Fruit fly (Drosophila melanogaster) whole organism, embryonic: ENCODE results near the gene CG32428.

Experiments used
- Atf6 ChIP-seq: fragments of 200-800 bp; sonication (Bioruptor generic); IDR thresholded peaks from 2 replicates; pipeline ENCODE4 v1.3.6; 2022; ENCODE audit warnings: missing biosample characterization, missing genetic modification characterization
- BEAF-32 ChIP-seq: fragments of 200-800 bp; sonication (Bioruptor generic); optimal IDR thresholded peaks from 3 replicates; lab custom pipeline; 2017; ENCODE audit warnings: missing biosample characterization, missing genetic modification characterization, mild to moderate bottlenecking, moderate library complexity, missing genetic modification reagents
- Bdp1 ChIP-seq: fragments of 200-800 bp; sonication (Bioruptor generic); optimal IDR thresholded peaks from 3 replicates; lab custom pipeline; 2016; ENCODE audit warnings: missing biosample characterization, missing genetic modification characterization
- CG10979 ChIP-seq: fragments of 200-800 bp; sonication (Bioruptor generic); optimal IDR thresholded peaks from 2 replicates; lab custom pipeline; 2018; ENCODE audit warnings: missing biosample characterization, mild to moderate bottlenecking, missing genetic modification characterization, moderate library complexity
- CG11085 ChIP-seq: fragments of 200-800 bp; sonication (Bioruptor generic); IDR thresholded peaks from 2 replicates; pipeline ENCODE4 v1.3.6; 2022; ENCODE audit warnings: missing biosample characterization, missing genetic modification characterization
- CG11695 ChIP-seq: fragments of 200-800 bp; sonication (Bioruptor generic); IDR thresholded peaks from 3 replicates; pipeline ENCODE4 v1.3.6; 2022; ENCODE audit warnings: missing biosample characterization, missing genetic modification characterization
- CG1233 ChIP-seq: fragments of 200-800 bp; sonication (Bioruptor generic); optimal IDR thresholded peaks from 4 replicates; lab custom pipeline; 2018; ENCODE audit warnings: missing biosample characterization, mild to moderate bottlenecking, missing genetic modification characterization
- CG13123 ChIP-seq: fragments of 200-800 bp; sonication (Bioruptor generic); optimal IDR thresholded peaks from 2 replicates; lab custom pipeline; 2016; ENCODE audit warnings: missing biosample characterization, missing genetic modification characterization
- CG13894 ChIP-seq: fragments of 200-800 bp; sonication (Bioruptor generic); optimal IDR thresholded peaks from 3 replicates; lab custom pipeline; 2018; ENCODE audit warnings: missing biosample characterization, mild to moderate bottlenecking, missing genetic modification characterization, moderate library complexity
- CG14441 ChIP-seq: fragments of 200-800 bp; sonication (Bioruptor generic); IDR thresholded peaks from 2 replicates; pipeline ENCODE4 v1.3.6; 2022; ENCODE audit warnings: missing biosample characterization, missing genetic modification characterization
- CG1529 ChIP-seq: fragments of 200-800 bp; sonication (Bioruptor generic); optimal IDR thresholded peaks from 3 replicates; lab custom pipeline; 2018; ENCODE audit warnings: missing biosample characterization, missing genetic modification characterization
- CG1603 ChIP-seq: fragments of 200-800 bp; sonication (Bioruptor generic); optimal IDR thresholded peaks from 2 replicates; lab custom pipeline; 2019; ENCODE audit warnings: missing biosample characterization, mild to moderate bottlenecking, missing genetic modification characterization, moderate library complexity
- CG16863 ChIP-seq: fragments of 200-800 bp; sonication (Bioruptor generic); optimal IDR thresholded peaks from 3 replicates; lab custom pipeline; 2016; ENCODE audit warnings: missing biosample characterization, missing genetic modification characterization
- CG2678 ChIP-seq: fragments of 200-800 bp; sonication (Bioruptor generic); optimal IDR thresholded peaks from 3 replicates; lab custom pipeline; 2019; ENCODE audit warnings: missing biosample characterization, mild to moderate bottlenecking, missing genetic modification characterization, moderate library complexity
- CG2875 ChIP-seq: fragments of 200-800 bp; sonication (Bioruptor generic); optimal IDR thresholded peaks from 2 replicates; lab custom pipeline; 2017; ENCODE audit warnings: missing biosample characterization, mild to moderate bottlenecking, missing genetic modification characterization, missing genetic modification reagents
- CG3995 ChIP-seq: fragments of 200-800 bp; sonication (Bioruptor generic); optimal IDR thresholded peaks from 3 replicates; lab custom pipeline; 2016; ENCODE audit warnings: missing biosample characterization, missing genetic modification characterization
- CG42726 ChIP-seq: fragments of 200-800 bp; sonication (Bioruptor generic); IDR thresholded peaks from 2 replicates; pipeline ENCODE4 v1.3.6; 2022; ENCODE audit warnings: missing biosample characterization, missing genetic modification characterization; ENCODE audit not compliant: partially characterized antibody
- CG5180 ChIP-seq: fragments of 200-800 bp; sonication (Bioruptor generic); optimal IDR thresholded peaks from 3 replicates; lab custom pipeline; 2017; ENCODE audit warnings: missing biosample characterization, missing genetic modification characterization, mild to moderate bottlenecking, moderate library complexity, missing genetic modification reagents
- CG5245 ChIP-seq: fragments of 200-800 bp; sonication (Bioruptor generic); optimal IDR thresholded peaks from 3 replicates; lab custom pipeline; 2016; ENCODE audit warnings: missing biosample characterization, missing genetic modification characterization
- CG6689 ChIP-seq: fragments of 200-800 bp; sonication (Bioruptor generic); IDR thresholded peaks from 2 replicates; pipeline ENCODE4 v1.3.6; 2022; ENCODE audit warnings: missing biosample characterization, missing genetic modification characterization
- CG9609 ChIP-seq: fragments of 200-800 bp; sonication (Bioruptor generic); optimal IDR thresholded peaks from 3 replicates; lab custom pipeline; 2016; ENCODE audit warnings: missing biosample characterization, missing genetic modification characterization
- CG9817 ChIP-seq: fragments of 200-800 bp; sonication (Bioruptor generic); optimal IDR thresholded peaks from 2 replicates; lab custom pipeline; 2018; ENCODE audit warnings: missing biosample characterization, mild to moderate bottlenecking, missing genetic modification characterization, moderate library complexity
- Doc3 ChIP-seq: fragments of 200-800 bp; sonication (Bioruptor generic); IDR thresholded peaks from 3 replicates; pipeline ENCODE4 v1.3.6; 2022; ENCODE audit warnings: missing biosample characterization, missing genetic modification characterization; ENCODE audit not compliant: partially characterized antibody
- Fer2 ChIP-seq: fragments of 200-800 bp; sonication (Bioruptor generic); optimal IDR thresholded peaks from 2 replicates; lab custom pipeline; 2018; ENCODE audit warnings: missing biosample characterization, mild to moderate bottlenecking, missing genetic modification characterization, moderate library complexity
- Gsc ChIP-seq: fragments of 200-800 bp; sonication (Bioruptor generic); IDR thresholded peaks from 2 replicates; pipeline ENCODE4 v1.3.6; 2022; ENCODE audit warnings: missing biosample characterization, missing genetic modification characterization
- Hey ChIP-seq: fragments of 200-800 bp; sonication (Bioruptor generic); optimal IDR thresholded peaks from 3 replicates; lab custom pipeline; 2018; ENCODE audit warnings: missing biosample characterization, mild to moderate bottlenecking, missing genetic modification characterization
- MBD-R2 ChIP-seq: fragments of 200-800 bp; sonication (Bioruptor generic); IDR thresholded peaks from 2 replicates; pipeline ENCODE4 v1.3.6; 2022; ENCODE audit warnings: missing biosample characterization, missing genetic modification characterization
- NfI ChIP-seq: fragments of 200-800 bp; sonication (Bioruptor generic); optimal IDR thresholded peaks from 3 replicates; lab custom pipeline; 2018; ENCODE audit warnings: missing biosample characterization, mild to moderate bottlenecking, missing genetic modification characterization, moderate library complexity
- Ptx1 ChIP-seq: fragments of 200-800 bp; sonication (Bioruptor generic); IDR thresholded peaks from 2 replicates; pipeline ENCODE4 v1.3.6; 2022; ENCODE audit warnings: missing biosample characterization, missing genetic modification characterization
- az2 ChIP-seq: fragments of 200-800 bp; sonication (Bioruptor generic); optimal IDR thresholded peaks from 3 replicates; lab custom pipeline; 2016; ENCODE audit warnings: missing biosample characterization, missing genetic modification characterization
- crc ChIP-seq: fragments of 200-800 bp; sonication (Bioruptor generic); optimal IDR thresholded peaks from 2 replicates; lab custom pipeline; 2016; ENCODE audit warnings: missing biosample characterization, missing genetic modification characterization
- crol ChIP-seq: fragments of 200-800 bp; sonication (Bioruptor generic); IDR thresholded peaks from 2 replicates; pipeline ENCODE4 v1.3.6; 2022; ENCODE audit warnings: missing biosample characterization, missing genetic modification characterization
- dmrt99B ChIP-seq: fragments of 200-800 bp; sonication (Bioruptor generic); optimal IDR thresholded peaks from 2 replicates; lab custom pipeline; 2018; ENCODE audit warnings: missing biosample characterization, mild to moderate bottlenecking, missing genetic modification characterization, moderate library complexity
- dysf ChIP-seq: fragments of 200-800 bp; sonication (Bioruptor generic); IDR thresholded peaks from 3 replicates; pipeline ENCODE4 v1.3.6; 2022; ENCODE audit warnings: missing biosample characterization, missing genetic modification characterization
- ems ChIP-seq: fragments of 200-800 bp; sonication (Bioruptor generic); optimal IDR thresholded peaks from 3 replicates; lab custom pipeline; 2016; ENCODE audit warnings: missing biosample characterization, missing genetic modification characterization
- en ChIP-seq: fragments of 200-800 bp; sonication (Bioruptor generic); optimal IDR thresholded peaks from 2 replicates; lab custom pipeline; 2016; ENCODE audit warnings: missing biosample characterization, missing genetic modification characterization
- ham ChIP-seq: fragments of 200-800 bp; sonication (Bioruptor generic); IDR thresholded peaks from 2 replicates; pipeline ENCODE4 v1.3.6; 2022; ENCODE audit warnings: missing biosample characterization, missing genetic modification characterization
- ind ChIP-seq: fragments of 200-800 bp; sonication (Bioruptor generic); optimal IDR thresholded peaks from 3 replicates; lab custom pipeline; 2016; ENCODE audit warnings: missing biosample characterization, missing genetic modification characterization
- kni ChIP-seq: fragments of 200-800 bp; sonication (Bioruptor generic); optimal IDR thresholded peaks from 3 replicates; lab custom pipeline; 2017; ENCODE audit warnings: mild to moderate bottlenecking, missing biosample characterization, missing genetic modification reagents, missing genetic modification characterization
- luna ChIP-seq: fragments of 200-800 bp; sonication (Bioruptor generic); optimal IDR thresholded peaks from 2 replicates; lab custom pipeline; 2016; ENCODE audit warnings: missing biosample characterization, missing genetic modification characterization
- org-1 ChIP-seq: fragments of 200-800 bp; sonication (Bioruptor generic); optimal IDR thresholded peaks from 2 replicates; lab custom pipeline; 2017; ENCODE audit warnings: missing biosample characterization, missing genetic modification characterization
- pan ChIP-seq, 4 experiments: fragments of >200 bp in 3 of 4; fragments of 200-800 bp in 1 of 4; sonication (Bioruptor generic) in 1 of 4; optimal IDR thresholded peaks in 3 of 4; IDR thresholded peaks in 1 of 4; 2 replicates each; pipeline versions ENCODE4 v1.3.6 to Lab custom; 2017 to 2022; ENCODE audit warnings: missing biosample characterization in 2 of 4, missing genetic modification characterization in 2 of 4, mixed read lengths in 1 of 4
- ranshi ChIP-seq: fragments of 200-800 bp; sonication (Bioruptor generic); IDR thresholded peaks from 2 replicates; pipeline ENCODE4 v1.3.6; 2022; ENCODE audit warnings: missing biosample characterization, missing genetic modification characterization
- sc ChIP-seq, 3 experiments: fragments of >200 bp in 2 of 3; fragments of 200-800 bp in 1 of 3; sonication (Bioruptor generic) in 1 of 3; optimal IDR thresholded peaks; 2 replicates in 2 of 3; 3 replicates in 1 of 3; lab custom pipeline; 2017; ENCODE audit warnings: mild to moderate bottlenecking in 1 of 3, missing biosample characterization in 1 of 3, missing genetic modification characterization in 1 of 3, missing genetic modification reagents in 1 of 3
- seq ChIP-seq: fragments of 200-800 bp; sonication (Bioruptor generic); IDR thresholded peaks from 2 replicates; pipeline ENCODE4 v1.3.6; 2022; ENCODE audit warnings: missing biosample characterization, missing genetic modification characterization
- tin ChIP-seq: fragments of 200-800 bp; sonication (Bioruptor generic); optimal IDR thresholded peaks from 3 replicates; lab custom pipeline; 2016; ENCODE audit warnings: missing biosample characterization, missing genetic modification characterization
- trem ChIP-seq: fragments of 200-800 bp; optimal IDR thresholded peaks from 3 replicates; lab custom pipeline; 2019; ENCODE audit warnings: missing biosample characterization, mild to moderate bottlenecking, missing genetic modification characterization, moderate library complexity
- vfl ChIP-seq: fragments of 200-800 bp; sonication (Bioruptor generic); optimal IDR thresholded peaks from 2 replicates; lab custom pipeline; 2016; ENCODE audit warnings: missing biosample characterization, missing genetic modification characterization
- wek ChIP-seq: fragments of 200-800 bp; sonication (Bioruptor generic); optimal IDR thresholded peaks from 3 replicates; lab custom pipeline; 2018; ENCODE audit warnings: missing biosample characterization, mild to moderate bottlenecking, missing genetic modification characterization, moderate library complexity

CG32428 gene

dm6 chr3L:20508136-20508635 lies 34.7 kb upstream of the CG32428 start (continued):
- no peak for TF ChIP-seq Doc3 (GFP tag; lab: Robert Waterston, UW)
- TF ChIP-seq Gsc (GFP tag; lab: Robert Waterston, UW), result no peak
- no peak; the same call in 1 of the 2 replicates for TF ChIP-seq CG42726
- peak; percentile 98 for TF ChIP-seq CG2678 (tag; lab: Kevin White, UChicago)
- peak; percentile 92 for TF ChIP-seq ems (GFP tag; lab: Kevin White, UChicago)
- TF ChIP-seq dmrt99B, result peak; percentile 93
- TF ChIP-seq Atf6 (GFP tag; lab: Robert Waterston, UW), result peak; percentile 95
- peak; percentile 88 for TF ChIP-seq CG10979 (tag; lab: Kevin White, UChicago)
- TF ChIP-seq seq, result peak; percentile 91
- TF ChIP-seq dysf (GFP tag; lab: Robert Waterston, UW), result peak; percentile 97
- TF ChIP-seq Bdp1 (GFP tag; lab: Kevin White, UChicago), result peak; percentile 78
- peak; percentile 60 for TF ChIP-seq wek
- peak; percentile 94 for TF ChIP-seq CG6689 (GFP tag; lab: Robert Waterston, UW)
- peak; percentile 95 for TF ChIP-seq tin
- TF ChIP-seq luna (GFP tag; lab: Kevin White, UChicago), result peak; percentile 92
- TF ChIP-seq CG9817, result peak; percentile 95
- peak; percentile 91 for TF ChIP-seq CG9609 (GFP tag; lab: Kevin White, UChicago)
- TF ChIP-seq trem (tag; lab: Kevin White, UChicago), result peak; percentile 46
- peak; percentile 95 for TF ChIP-seq Ptx1 (GFP tag; lab: Robert Waterston, UW)
- TF ChIP-seq CG13894 (tag; lab: Kevin White, UChicago), result peak; percentile 97
- peak; percentile 89 for TF ChIP-seq org-1
- peak; percentile 4 for TF ChIP-seq CG14441 (GFP tag; lab: Robert Waterston, UW)
- TF ChIP-seq CG1233, result peak; percentile 93
- TF ChIP-seq BEAF-32 (GFP tag; lab: Kevin White, UChicago), result peak; percentile 31
- TF ChIP-seq en, result peak; percentile 67
- TF ChIP-seq az2, result peak; percentile 91
- peak; percentile 69 for TF ChIP-seq CG2875 (GFP tag; lab: Kevin White, UChicago)
- no peak for TF ChIP-seq pan (optimal IDR thresholded peaks at IDR 0.05; lab: Kevin White, UChicago)
- peak in 1 of 2 experiments; percentile 89 for TF ChIP-seq pan (GFP tag; optimal IDR thresholded peaks at IDR 0.05 in 1 of 2, IDR thresholded peaks at IDR 0.05 in 1 of 2)
- peak; percentile 92 for TF ChIP-seq NfI (GFP tag; lab: Kevin White, UChicago)
- peak; percentile 63 for TF ChIP-seq kni (GFP tag; lab: Kevin White, UChicago)
- peak; percentile 91; the same call in 1 of the 2 replicates for TF ChIP-seq ranshi (GFP tag; lab: Robert Waterston, UW)
- peak; percentile 95 for TF ChIP-seq CG11085 (GFP tag; lab: Robert Waterston, UW)
- TF ChIP-seq crc (GFP tag; lab: Kevin White, UChicago), result peak; percentile 92
- peak; percentile 77 for TF ChIP-seq CG13123
- TF ChIP-seq sc (optimal IDR thresholded peaks at IDR 0.05; lab: Kevin White, UChicago), result no peak
- peak; percentile 49 for TF ChIP-seq sc (GFP tag; optimal IDR thresholded peaks at IDR 0.05; lab: Kevin White, UChicago)
- TF ChIP-seq Fer2 (tag; lab: Kevin White, UChicago), result peak; percentile 93
- peak; percentile 78 for TF ChIP-seq Hey (tag; lab: Kevin White, UChicago)
- TF ChIP-seq CG5245, result peak; percentile 91
- peak; percentile 75 for TF ChIP-seq CG1529 (GFP tag; lab: Kevin White, UChicago)
- no peak; the same call in 1 of the 2 replicates for TF ChIP-seq crol
- peak; percentile 93 for TF ChIP-seq CG11695 (GFP tag; lab: Robert Waterston, UW)
- TF ChIP-seq MBD-R2 (GFP tag; lab: Robert Waterston, UW), result peak; percentile 87
- peak; percentile 82 for TF ChIP-seq CG16863 (GFP tag; lab: Kevin White, UChicago)
- peak; percentile 96 for TF ChIP-seq ind
- TF ChIP-seq ham (GFP tag; lab: Robert Waterston, UW), result peak; percentile 79; the same call in 1 of the 2 replicates
- peak; percentile 82 for TF ChIP-seq CG5180
- TF ChIP-seq CG1603, result peak; percentile 80
- peak; percentile 79 for TF ChIP-seq CG3995 (GFP tag; lab: Kevin White, UChicago)
- TF ChIP-seq vfl (GFP tag; lab: Kevin White, UChicago), result peak; percentile 92
